Fruit fly (Drosophila melanogaster) whole organism, prepupa: ENCODE data around the gene Unc50.

Experiments
- CG10631 ChIP-seq: fragments of 200-800 bp; sonication (Bioruptor generic); optimal IDR thresholded peaks from 2 replicates; lab custom pipeline; 2016; ENCODE audit warnings: missing biosample characterization, missing genetic modification characterization
- CG10669 ChIP-seq: fragments of 200-800 bp; sonication (Bioruptor generic); optimal IDR thresholded peaks from 3 replicates; lab custom pipeline; 2018; ENCODE audit warnings: missing biosample characterization, mild to moderate bottlenecking, missing genetic modification characterization, moderate library complexity
- CG11294 ChIP-seq: fragments of 200-800 bp; sonication (Bioruptor generic); IDR thresholded peaks from 2 replicates; pipeline ENCODE4 v1.3.6; 2022; ENCODE audit warnings: missing biosample characterization, missing genetic modification characterization
- CG15336 ChIP-seq: fragments of 200-800 bp; sonication (Bioruptor generic); IDR thresholded peaks from 2 replicates; pipeline ENCODE4 v1.3.6; 2022; ENCODE audit warnings: missing biosample characterization, missing genetic modification characterization
- CG1621 ChIP-seq: fragments of 200-800 bp; sonication (Bioruptor generic); optimal IDR thresholded peaks from 3 replicates; lab custom pipeline; 2018; ENCODE audit warnings: missing biosample characterization, mild to moderate bottlenecking, missing genetic modification characterization
- CG3032 ChIP-seq: fragments of 200-800 bp; optimal IDR thresholded peaks from 2 replicates; lab custom pipeline; 2019; ENCODE audit warnings: missing biosample characterization, mild to moderate bottlenecking, missing genetic modification characterization, moderate library complexity
- CG31627 ChIP-seq: fragments of 200-800 bp; sonication (Bioruptor generic); optimal IDR thresholded peaks from 3 replicates; lab custom pipeline; 2016; ENCODE audit warnings: missing biosample characterization, missing genetic modification characterization
- CG34406 ChIP-seq: fragments of 200-800 bp; sonication (Bioruptor generic); optimal IDR thresholded peaks from 3 replicates; lab custom pipeline; 2016; ENCODE audit warnings: missing biosample characterization, missing genetic modification characterization
- CG3919 ChIP-seq: fragments of 200-800 bp; sonication (Bioruptor generic); optimal IDR thresholded peaks from 3 replicates; lab custom pipeline; 2016; ENCODE audit warnings: missing biosample characterization, missing genetic modification characterization
- CG6163 ChIP-seq: fragments of 200-800 bp; sonication (Bioruptor generic); IDR thresholded peaks from 3 replicates; pipeline ENCODE4 v1.3.6; 2022; ENCODE audit warnings: missing biosample characterization, missing genetic modification characterization
- CG6808 ChIP-seq: fragments of 200-800 bp; sonication (Bioruptor generic); optimal IDR thresholded peaks from 3 replicates; lab custom pipeline; 2017; ENCODE audit warnings: missing biosample characterization, missing genetic modification characterization, mild to moderate bottlenecking, moderate library complexity, missing genetic modification reagents
- CG8119 ChIP-seq: fragments of 200-800 bp; sonication (Bioruptor generic); IDR thresholded peaks from 3 replicates; pipeline ENCODE4 v1.3.6; 2022; ENCODE audit warnings: missing biosample characterization, missing genetic modification characterization
- CG8319 ChIP-seq: fragments of 200-800 bp; sonication (Bioruptor generic); optimal IDR thresholded peaks from 3 replicates; lab custom pipeline; 2016; ENCODE audit warnings: missing biosample characterization, missing genetic modification characterization
- CG8632 ChIP-seq: fragments of 200-800 bp; sonication (Bioruptor generic); optimal IDR thresholded peaks from 3 replicates; lab custom pipeline; 2016; ENCODE audit warnings: missing biosample characterization, missing genetic modification characterization
- CG9139 ChIP-seq: fragments of 200-800 bp; sonication (Bioruptor generic); optimal IDR thresholded peaks from 3 replicates; lab custom pipeline; 2017; ENCODE audit warnings: missing biosample characterization, mild to moderate bottlenecking, missing genetic modification characterization
- Eip75B ChIP-seq: fragments of 200-800 bp; sonication (Bioruptor generic); optimal IDR thresholded peaks from 3 replicates; lab custom pipeline; 2016; ENCODE audit warnings: missing biosample characterization, missing genetic modification characterization
- Eip78C ChIP-seq: fragments of 200-800 bp; sonication (Bioruptor generic); peaks from one replicate; lab custom pipeline; 2016; ENCODE audit warnings: missing biosample characterization, missing genetic modification characterization
- Eip93F ChIP-seq: fragments of 200-800 bp; sonication (Bioruptor generic); optimal IDR thresholded peaks from 2 replicates; lab custom pipeline; 2016; ENCODE audit warnings: missing biosample characterization, mild to moderate bottlenecking, missing genetic modification characterization
- Ets21C ChIP-seq: fragments of 200-800 bp; sonication (Bioruptor generic); optimal IDR thresholded peaks from 3 replicates; lab custom pipeline; 2016; ENCODE audit warnings: missing biosample characterization, missing genetic modification characterization
- Ets96B ChIP-seq: fragments of 200-800 bp; optimal IDR thresholded peaks from 2 replicates; lab custom pipeline; 2019; ENCODE audit warnings: missing biosample characterization, mild to moderate bottlenecking, missing genetic modification characterization, moderate library complexity
- Gug ChIP-seq: fragments of 200-800 bp; sonication (Bioruptor generic); IDR thresholded peaks from 2 replicates; pipeline ENCODE4 v1.3.6; 2022; ENCODE audit warnings: missing biosample characterization, missing genetic modification characterization
- Hr38 ChIP-seq: sonication (Bioruptor generic); optimal IDR thresholded peaks from 2 replicates; lab custom pipeline; 2016; ENCODE audit warnings: missing biosample characterization, missing genetic modification characterization
- Hr4 ChIP-seq: fragments of 200-800 bp; sonication (Bioruptor generic); optimal IDR thresholded peaks from 3 replicates; lab custom pipeline; 2016; ENCODE audit warnings: missing biosample characterization, missing genetic modification characterization
- Met ChIP-seq: fragments of 200-800 bp; sonication (Bioruptor generic); optimal IDR thresholded peaks from 3 replicates; lab custom pipeline; 2016; ENCODE audit warnings: missing biosample characterization, missing genetic modification characterization
- OdsH ChIP-seq: fragments of 200-800 bp; sonication (Bioruptor generic); optimal IDR thresholded peaks from 3 replicates; lab custom pipeline; 2016; ENCODE audit warnings: missing biosample characterization, missing genetic modification characterization
- Smox ChIP-seq: fragments of 200-800 bp; sonication (Bioruptor generic); optimal IDR thresholded peaks from 3 replicates; lab custom pipeline; 2016; ENCODE audit warnings: missing biosample characterization, missing genetic modification characterization
- Sox102F ChIP-seq: fragments of 200-800 bp; sonication (Bioruptor generic); optimal IDR thresholded peaks from 2 replicates; lab custom pipeline; 2016; ENCODE audit warnings: missing biosample characterization, mild to moderate bottlenecking, missing genetic modification characterization
- Sox14 ChIP-seq: fragments of 200-800 bp; sonication (Bioruptor generic); optimal IDR thresholded peaks from 3 replicates; lab custom pipeline; 2016; ENCODE audit warnings: missing biosample characterization, missing genetic modification characterization
- Sox15 ChIP-seq: fragments of 200-800 bp; sonication (Bioruptor generic); optimal IDR thresholded peaks from 3 replicates; lab custom pipeline; 2016; ENCODE audit warnings: missing biosample characterization, missing genetic modification characterization
- achi ChIP-seq: fragments of 200-800 bp; sonication (Bioruptor generic); optimal IDR thresholded peaks from 3 replicates; lab custom pipeline; 2016; ENCODE audit warnings: missing biosample characterization, missing genetic modification characterization
- acj6 ChIP-seq: fragments of 200-800 bp; sonication (Bioruptor generic); optimal IDR thresholded peaks from 3 replicates; lab custom pipeline; 2016; ENCODE audit warnings: missing biosample characterization, missing genetic modification characterization
- cyc ChIP-seq: fragments of 200-800 bp; sonication (Bioruptor generic); optimal IDR thresholded peaks from 3 replicates; lab custom pipeline; 2016; ENCODE audit warnings: missing biosample characterization, missing genetic modification characterization
- dsx ChIP-seq: fragments of 200-800 bp; optimal IDR thresholded peaks from 3 replicates; lab custom pipeline; 2019; ENCODE audit warnings: missing biosample characterization, mild to moderate bottlenecking, missing genetic modification characterization, moderate library complexity; ENCODE audit not compliant: poor library complexity, severe bottlenecking
- esn ChIP-seq: fragments of 200-800 bp; sonication (Bioruptor generic); optimal IDR thresholded peaks from 2 replicates; lab custom pipeline; 2016; ENCODE audit warnings: missing biosample characterization, mild to moderate bottlenecking, missing genetic modification characterization, moderate library complexity
- lz ChIP-seq: fragments of 200-800 bp; sonication (Bioruptor generic); optimal IDR thresholded peaks from 3 replicates; lab custom pipeline; 2016; ENCODE audit warnings: missing biosample characterization, missing genetic modification characterization
- net ChIP-seq: fragments of 200-800 bp; sonication (Bioruptor generic); optimal IDR thresholded peaks from 3 replicates; lab custom pipeline; 2016; ENCODE audit warnings: missing biosample characterization, missing genetic modification characterization
- pdm3 ChIP-seq: fragments of 200-800 bp; sonication (Bioruptor generic); optimal IDR thresholded peaks from 3 replicates; lab custom pipeline; 2016; ENCODE audit warnings: missing biosample characterization, missing genetic modification characterization
- salr ChIP-seq, 2 experiments: fragments of 200-800 bp; sonication (Bioruptor generic); optimal IDR thresholded peaks; 3 replicates each; lab custom pipeline; 2016 to 2018; ENCODE audit warnings: missing biosample characterization in 2 of 2, missing genetic modification characterization in 2 of 2, mild to moderate bottlenecking in 1 of 2
- vri ChIP-seq: fragments of 200-800 bp; sonication (Bioruptor generic); optimal IDR thresholded peaks from 3 replicates; lab custom pipeline; 2016; ENCODE audit warnings: missing biosample characterization, mild to moderate bottlenecking, missing genetic modification characterization

The Unc50 gene

DNA sequence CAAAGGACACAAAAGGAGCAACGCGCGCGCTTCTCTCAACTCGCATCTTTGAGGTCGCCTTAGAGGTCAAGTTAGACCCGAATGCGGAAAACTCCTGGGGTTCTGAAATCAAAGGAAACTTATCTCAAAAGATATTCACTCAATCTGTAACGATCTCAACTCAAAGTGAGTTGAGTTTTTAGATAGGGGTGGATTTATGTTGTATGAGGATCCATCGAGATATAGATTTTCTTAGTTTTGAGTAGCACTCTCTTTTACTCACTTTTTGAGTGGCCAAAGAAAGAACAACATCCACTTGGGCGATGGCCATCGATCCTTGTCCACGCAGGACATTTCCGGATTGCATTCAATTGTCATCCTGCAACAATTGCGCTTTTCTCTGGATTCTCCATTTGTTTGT, 4.2 kb upstream of the Unc50 start:
- TF ChIP-seq CG1621 (no peak), Sox14 (GFP tag; lab: Kevin White, UChicago) (no peak), CG9139 (GFP tag; lab: Kevin White, UChicago) (no peak), salr (GFP tag; optimal IDR thresholded peaks at IDR 0.05; lab: Kevin White, UChicago) (no peak), CG31627 (GFP tag; lab: Kevin White, UChicago) (no peak), CG6163 (GFP tag; lab: Robert Waterston, UW) (no peak), Hr38 (no peak), CG10669 (no peak), CG8119 (GFP tag; lab: Robert Waterston, UW) (no peak), CG8632 (GFP tag; lab: Kevin White, UChicago) (no peak), dsx (GFP tag; lab: Kevin White, UChicago) (no peak)

dm6 chr3R:8679934-8680333, 3.5 kb upstream of the Unc50 start, which contains the start of gene CG33325:
Gene CG33325 (minus strand): TSS chr3R:8680034.
- TF ChIP-seq vri (GFP tag; lab: Kevin White, UChicago) (no peak), achi (no peak), Eip93F (no peak), CG1621 (no peak), pdm3 (GFP tag; lab: Kevin White, UChicago) (no peak), lz (no peak), Sox15 (GFP tag; lab: Kevin White, UChicago) (no peak), salr (GFP tag; optimal IDR thresholded peaks at IDR 0.05; lab: Kevin White, UChicago) (no peak), CG34406 (GFP tag; lab: Kevin White, UChicago) (no peak), CG31627 (GFP tag; lab: Kevin White, UChicago) (no peak), CG11294 (GFP tag; lab: Robert Waterston, UW) (no peak), CG10669 (no peak), net (no peak)

- TF ChIP-seq Eip93F (no peak), CG8632 (GFP tag; lab: Kevin White, UChicago) (no peak), pdm3 (GFP tag; lab: Kevin White, UChicago) (no peak), Hr4 (GFP tag; lab: Kevin White, UChicago) (peak; percentile 9), cyc (GFP tag; lab: Kevin White, UChicago) (no peak), CG3032 (tag; lab: Kevin White, UChicago) (peak; percentile 46), CG8319 (GFP tag; lab: Kevin White, UChicago) (no peak), Ets96B (tag; lab: Kevin White, UChicago) (peak; percentile 30), Met (GFP tag; lab: Kevin White, UChicago) (peak; percentile 6), OdsH (GFP tag; lab: Kevin White, UChicago) (peak; percentile 13), CG3919 (no peak), Sox102F (GFP tag; lab: Kevin White, UChicago) (peak; percentile 1), Gug (no peak), acj6 (GFP tag; lab: Kevin White, UChicago) (no peak), Sox14 (GFP tag; lab: Kevin White, UChicago) (peak; percentile 9), esn (peak; percentile 31), CG15336 (GFP tag; lab: Robert Waterston, UW) (peak; percentile 10; the same call in 1 of the 2 replicates), CG6808 (GFP tag; lab: Kevin White, UChicago) (no peak), Smox (peak; percentile 30), Eip78C (GFP tag; lab: Kevin White, UChicago) (peak; percentile 85), Ets21C (no peak), CG9139 (GFP tag; lab: Kevin White, UChicago) (no peak), CG10631 (no peak), CG10669 (no peak), Eip75B (GFP tag; lab: Kevin White, UChicago) (peak; percentile 1)
Measured at dm6 chr3R:8673803-8674234, 2.6 kb downstream of the Unc50 start, which contains the start of gene mRpL19. Gene mRpL19 (plus strand): TSS chr3R:8674109.
